Fruit fly (Drosophila melanogaster): ENCODE measurements around the gene Cpr76Ba.

The Cpr76Ba gene

DNA sequence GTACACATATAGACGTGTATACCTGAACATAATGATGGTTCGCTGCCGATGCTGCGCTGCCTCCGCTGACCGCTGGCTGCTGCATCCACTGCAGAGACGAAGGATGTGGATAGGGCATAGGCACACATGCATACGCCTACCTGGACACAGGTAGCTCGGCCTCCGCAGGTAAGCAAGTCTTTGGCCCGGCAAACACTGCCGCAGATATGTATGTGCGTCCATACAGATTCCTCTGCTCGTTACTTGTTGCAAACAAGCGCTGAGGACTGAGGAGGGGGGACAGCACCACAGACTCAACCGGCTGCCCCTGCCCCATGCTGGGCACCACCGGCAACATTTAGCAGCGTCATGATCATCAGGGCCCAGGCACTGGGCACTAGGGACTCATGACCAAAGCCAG is 38.6 kb upstream of the Cpr76Ba start:
- TF ChIP-seq gl (tag; optimal IDR thresholded peaks at IDR 0.05) (no peak), CG4496 (GFP tag; IDR thresholded peaks at IDR 0.05) (0 out of 3 replicates have a peak, but pooled peaks have one; percentile 15), Pif1B (GFP tag; optimal IDR thresholded peaks at IDR 0.05) (no peak), EcR (GFP tag; optimal IDR thresholded peaks at IDR 0.05) (peak; percentile 44), fd96Ca (GFP tag; IDR thresholded peaks at IDR 0.05) (peak; percentile 50; the same call in 1 of the 3 replicates)

DNA sequence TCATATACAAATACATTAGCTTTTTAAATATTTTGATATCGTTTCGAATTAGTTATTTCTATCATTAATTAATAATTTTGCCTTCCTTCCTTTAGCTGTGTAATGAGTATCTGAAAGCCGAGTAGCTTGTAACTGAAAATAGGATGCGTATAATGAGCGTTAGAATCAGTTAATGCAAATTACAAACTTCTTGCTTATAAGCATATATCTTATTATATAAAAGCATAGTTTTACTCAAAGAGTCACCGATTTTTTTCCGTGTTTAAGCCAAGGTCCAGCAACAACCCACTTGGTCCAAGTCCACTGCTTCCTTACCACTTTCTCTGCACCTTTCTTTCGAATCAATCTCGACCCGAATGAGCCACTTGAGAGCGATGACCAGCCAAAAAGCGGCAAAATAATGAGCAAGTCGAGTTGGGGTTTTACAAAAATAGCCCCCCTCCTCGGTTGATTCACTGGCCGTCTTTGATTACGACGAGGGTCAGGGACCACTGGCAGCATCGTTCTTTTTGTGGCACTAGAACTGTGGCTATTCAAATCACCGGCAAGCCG is 37.9 kb upstream of the Cpr76Ba start:
- TF ChIP-seq Pif1A (GFP tag; optimal IDR thresholded peaks at IDR 0.05) (no peak), CG12605 (GFP tag; IDR thresholded peaks at IDR 0.05) (no peak), CG4496 (GFP tag; IDR thresholded peaks at IDR 0.05) (no peak), EcR (GFP tag; optimal IDR thresholded peaks at IDR 0.05) (peak; percentile 48), rn (GFP tag; IDR thresholded peaks at IDR 0.05) (no peak)

DNA sequence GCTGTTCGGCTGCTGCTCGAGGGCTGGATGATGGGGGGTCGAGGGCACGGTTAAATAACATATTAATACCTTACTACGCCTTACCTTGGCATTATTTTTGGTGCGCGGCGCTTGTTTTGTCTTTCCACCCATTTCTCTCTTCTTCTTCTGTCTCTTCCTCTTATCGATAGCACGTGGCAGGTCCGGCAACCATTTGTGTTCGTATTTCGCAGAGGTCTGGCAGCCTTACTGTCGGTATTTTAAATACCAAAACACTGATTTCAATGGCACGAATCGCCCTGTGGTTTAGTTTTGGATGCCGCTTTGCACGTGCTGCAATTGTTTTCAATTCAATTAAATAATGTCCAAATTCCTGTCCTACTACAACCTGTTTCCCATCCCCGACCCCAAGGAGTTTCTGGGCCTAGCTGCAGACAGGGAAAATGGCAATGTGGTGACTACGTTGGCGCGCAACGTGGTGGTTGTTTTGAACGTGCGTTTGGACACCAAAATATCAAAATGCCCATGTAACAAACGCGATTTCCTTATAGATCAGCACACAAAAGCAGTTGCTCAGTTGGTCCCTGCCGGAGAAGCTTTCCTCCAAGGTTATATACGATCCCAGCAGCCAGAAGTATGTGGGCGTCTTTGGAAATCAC is 34.1 kb upstream of the Cpr76Ba start, which contains the start of the genes Ltn1 and CG9300:
Gene Ltn1 (minus strand): TSS at position 155 of the 638 bp plus-strand sequence.
Gene CG9300 (plus strand): TSS at position 285 of the 638 bp plus-strand sequence.
- TF ChIP-seq Ets98B (GFP tag; IDR thresholded peaks at IDR 0.05), result peak; percentile 17; the same call in 1 of the 2 replicates
- 0 out of 3 replicates have a peak, but pooled peaks have one; percentile 11 for TF ChIP-seq CG4496 (GFP tag; IDR thresholded peaks at IDR 0.05)
- TF ChIP-seq CG12605 (GFP tag; IDR thresholded peaks at IDR 0.05), result no peak
- TF ChIP-seq CG32121 (GFP tag; IDR thresholded peaks at IDR 0.05), result peak; percentile 31; the same call in 1 of the 2 replicates

DNA sequence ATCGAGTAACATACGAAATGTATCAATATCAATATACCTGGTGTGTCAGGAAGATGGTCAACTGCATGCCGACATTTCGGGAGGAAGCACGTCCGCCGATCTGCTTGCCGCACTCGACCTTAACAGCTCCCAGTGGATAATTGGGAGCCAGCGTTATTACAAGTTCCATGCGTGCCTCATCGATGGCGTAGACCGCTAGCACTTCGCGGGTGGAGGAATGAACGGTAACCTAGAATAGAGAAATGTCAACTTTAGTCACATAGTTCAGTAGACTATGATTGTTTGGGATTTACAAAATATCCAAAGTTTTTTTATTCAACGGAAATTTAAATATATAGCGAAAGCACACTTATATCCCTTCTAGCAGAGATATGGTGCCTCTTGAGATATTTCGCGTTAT is 26.7 kb upstream of the Cpr76Ba start, which contains the start of the genes CG46435 and Rcd7:
Gene CG46435 (plus strand): TSS at position 301 of the 400 bp plus-strand sequence.
Gene Rcd7 (plus strand): TSS at position 301 of the 400 bp plus-strand sequence.
- TF ChIP-seq EcR (GFP tag; optimal IDR thresholded peaks at IDR 0.05) (no peak), gl (tag; optimal IDR thresholded peaks at IDR 0.05) (no peak)

DNA sequence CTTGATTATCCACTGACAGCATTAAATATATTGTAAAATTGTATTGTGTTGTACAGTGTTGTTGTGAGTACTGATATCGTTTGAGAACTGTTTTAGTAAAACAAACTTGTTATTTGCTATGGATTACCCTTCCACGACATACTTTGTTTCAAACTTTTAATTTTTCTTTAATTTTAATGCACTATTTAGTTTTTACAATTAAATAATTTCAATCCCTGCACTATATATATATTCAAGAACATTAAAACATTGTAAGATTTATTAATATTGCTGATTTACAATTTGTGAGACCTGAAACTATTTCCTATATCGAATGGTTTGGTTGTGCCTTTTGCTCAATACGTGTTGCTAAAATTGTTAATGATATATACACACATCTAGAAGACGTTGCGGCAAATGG is 26.0 kb upstream of the Cpr76Ba start, which contains the start of the genes CG46434 and Dred:
Gene CG46434 (minus strand): TSS at position 101 of the 400 bp plus-strand sequence.
Gene Dred (minus strand): TSS at position 101 of the 400 bp plus-strand sequence.
- no peak for TF ChIP-seq CG32121 (GFP tag; IDR thresholded peaks at IDR 0.05)
- no peak for TF ChIP-seq CG15710 (tag; optimal IDR thresholded peaks at IDR 0.05)
- TF ChIP-seq gl (tag; optimal IDR thresholded peaks at IDR 0.05), result no peak
- TF ChIP-seq CG4496 (GFP tag; IDR thresholded peaks at IDR 0.05), result no peak
- TF ChIP-seq CG8159 (tag; optimal IDR thresholded peaks at IDR 0.05), result no peak
- no peak for TF ChIP-seq CG34367 (tag; optimal IDR thresholded peaks at IDR 0.05)
- no peak for TF ChIP-seq CG9948 (tag; optimal IDR thresholded peaks at IDR 0.05)
- TF ChIP-seq Pif1A (GFP tag; optimal IDR thresholded peaks at IDR 0.05), result no peak
- no peak for TF ChIP-seq CG13204 (GFP tag; optimal IDR thresholded peaks at IDR 0.05)
- no peak for TF ChIP-seq CG10348 (GFP tag; IDR thresholded peaks at IDR 0.05)
- TF ChIP-seq EcR (GFP tag; optimal IDR thresholded peaks at IDR 0.05), result no peak
- TF ChIP-seq rn (GFP tag; IDR thresholded peaks at IDR 0.05), result no peak
- no peak for TF ChIP-seq CG17806 (tag; optimal IDR thresholded peaks at IDR 0.05)
- TF ChIP-seq CG8301 (tag; optimal IDR thresholded peaks at IDR 0.05), result no peak
- TF ChIP-seq D1 (tag; optimal IDR thresholded peaks at IDR 0.05), result no peak
- TF ChIP-seq Ets98B (GFP tag; IDR thresholded peaks at IDR 0.05), result no peak
- no peak for TF ChIP-seq Snoo (tag; optimal IDR thresholded peaks at IDR 0.05)
- TF ChIP-seq CG12605 (GFP tag; IDR thresholded peaks at IDR 0.05), result no peak

DNA sequence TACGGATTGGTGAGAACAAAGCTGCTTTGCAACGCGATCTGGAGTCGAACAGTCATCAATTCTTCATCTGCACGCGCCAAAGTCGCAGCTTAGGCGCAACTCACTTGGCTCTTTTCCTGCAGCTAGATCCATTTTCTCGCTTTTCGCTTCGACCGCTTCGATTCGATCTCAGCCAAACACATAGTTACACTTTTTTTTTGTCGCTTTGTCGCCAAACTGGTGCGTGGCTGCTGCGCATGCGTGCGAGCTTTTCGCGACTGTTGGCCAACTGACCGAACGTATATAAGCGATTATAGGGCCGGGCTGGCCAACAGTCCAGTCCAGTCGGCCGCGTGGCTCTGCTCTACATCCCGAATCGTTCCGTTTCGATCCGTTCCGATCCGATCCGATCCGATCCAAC is 14.3 kb upstream of the Cpr76Ba start, which contains the start of gene Cpr76Bd:
Gene Cpr76Bd (plus strand): TSS at position 301 of the 400 bp plus-strand sequence.
- TF ChIP-seq CG13204 (GFP tag; optimal IDR thresholded peaks at IDR 0.05), result no peak
- 0 out of 3 replicates have a peak, but pooled peaks have one; percentile 19 for TF ChIP-seq CG4496 (GFP tag; IDR thresholded peaks at IDR 0.05)

DNA sequence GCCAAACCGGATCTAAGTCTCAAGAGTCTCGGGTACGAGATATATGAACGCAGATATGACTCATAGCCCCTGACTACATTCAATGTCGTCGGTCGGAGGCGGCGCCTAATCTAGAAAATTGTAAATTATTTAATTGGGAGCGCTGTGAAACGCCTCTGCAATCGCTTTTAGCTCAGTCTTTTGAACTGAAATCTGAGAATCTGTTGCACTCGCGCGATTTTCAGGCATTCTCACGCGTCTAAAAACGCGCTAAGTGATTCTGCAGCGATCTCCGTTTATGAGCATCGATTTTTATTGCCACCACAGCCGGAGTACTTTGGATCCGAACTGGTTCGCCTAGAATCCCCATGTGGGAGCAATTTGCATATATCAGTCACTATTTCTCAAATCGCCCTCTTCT is 10.4 kb upstream of the Cpr76Ba start:
- TF ChIP-seq CG34367 (tag; optimal IDR thresholded peaks at IDR 0.05), result no peak
- no peak for TF ChIP-seq Pif1B (GFP tag; optimal IDR thresholded peaks at IDR 0.05)

DNA sequence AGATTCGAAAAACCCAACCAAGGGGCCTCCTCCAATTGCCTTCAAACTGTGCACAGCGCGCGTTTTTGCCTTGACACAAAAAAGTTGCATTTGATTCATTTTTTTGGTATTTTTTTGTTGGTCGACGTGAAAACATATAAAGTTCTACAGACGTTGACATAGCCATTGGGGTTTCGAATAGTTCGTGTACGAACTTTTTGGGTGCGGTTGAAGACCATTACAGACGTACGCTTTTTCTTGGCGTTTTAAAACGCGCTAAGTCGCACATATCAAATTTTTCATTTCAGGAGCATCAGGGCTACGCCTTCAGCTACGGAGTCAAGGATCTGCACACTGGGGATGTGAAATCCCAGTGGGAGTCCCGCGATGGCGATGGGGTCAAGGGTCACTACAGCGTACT is 7.6 kb upstream of the Cpr76Ba start:
- TF ChIP-seq CG34367 (tag; optimal IDR thresholded peaks at IDR 0.05) (no peak), gl (tag; optimal IDR thresholded peaks at IDR 0.05) (no peak), Snoo (tag; optimal IDR thresholded peaks at IDR 0.05) (no peak), D1 (tag; optimal IDR thresholded peaks at IDR 0.05) (no peak), CG12605 (GFP tag; IDR thresholded peaks at IDR 0.05) (no peak), CG17806 (tag; optimal IDR thresholded peaks at IDR 0.05) (no peak), CG10348 (GFP tag; IDR thresholded peaks at IDR 0.05) (no peak), CG9948 (tag; optimal IDR thresholded peaks at IDR 0.05) (no peak), CG32121 (GFP tag; IDR thresholded peaks at IDR 0.05) (no peak), CG14655 (GFP tag; optimal IDR thresholded peaks at IDR 0.05) (no peak), Pif1B (GFP tag; optimal IDR thresholded peaks at IDR 0.05) (no peak), CG4496 (GFP tag; IDR thresholded peaks at IDR 0.05) (no peak)
